Fruit fly (Drosophila melanogaster) whole organism, embryonic: Measurements from ENCODE around the gene CG14695.

Experiments
- Bgb ChIP-seq: fragments of 200-800 bp; sonication (Bioruptor generic); IDR thresholded peaks from 2 replicates; pipeline ENCODE4 v1.3.6; 2022; ENCODE audit warnings: missing biosample characterization, missing genetic modification characterization; ENCODE audit not compliant: partially characterized antibody
- Blimp-1 ChIP-seq: fragments of 200-800 bp; sonication (Bioruptor generic); optimal IDR thresholded peaks from 3 replicates; lab custom pipeline; 2018; ENCODE audit warnings: missing biosample characterization, missing genetic modification characterization, mild to moderate bottlenecking, moderate library complexity, missing genetic modification reagents
- BtbVII ChIP-seq: fragments of 200-800 bp; sonication (Bioruptor generic); optimal IDR thresholded peaks from 3 replicates; lab custom pipeline; 2017; ENCODE audit warnings: missing biosample characterization, mild to moderate bottlenecking, missing genetic modification characterization
- CG10654 ChIP-seq: fragments of 200-800 bp; sonication (Bioruptor generic); optimal IDR thresholded peaks from 2 replicates; lab custom pipeline; 2016; ENCODE audit warnings: missing biosample characterization, missing genetic modification characterization
- CG12942 ChIP-seq: fragments of 200-800 bp; sonication (Bioruptor generic); optimal IDR thresholded peaks from 3 replicates; lab custom pipeline; 2016; ENCODE audit warnings: missing biosample characterization, missing genetic modification characterization
- CG13424 ChIP-seq: fragments of 200-800 bp; sonication (Bioruptor generic); optimal IDR thresholded peaks from 2 replicates; lab custom pipeline; 2019; ENCODE audit warnings: missing biosample characterization, mild to moderate bottlenecking, missing genetic modification characterization, moderate library complexity
- CG13775 ChIP-seq: fragments of 200-800 bp; sonication (Bioruptor generic); optimal IDR thresholded peaks from 3 replicates; lab custom pipeline; 2017; ENCODE audit warnings: missing biosample characterization, mild to moderate bottlenecking, missing genetic modification characterization
- CG14965 ChIP-seq: fragments of 200-800 bp; sonication (Bioruptor generic); optimal IDR thresholded peaks from 2 replicates; lab custom pipeline; 2016; ENCODE audit warnings: missing biosample characterization, missing genetic modification characterization, borderline replicate concordance
- CG15073 ChIP-seq: fragments of 200-800 bp; sonication (Bioruptor generic); optimal IDR thresholded peaks from 2 replicates; lab custom pipeline; 2016; ENCODE audit warnings: missing biosample characterization, missing genetic modification characterization
- CG15514 ChIP-seq: fragments of 200-800 bp; sonication (Bioruptor generic); optimal IDR thresholded peaks from 3 replicates; lab custom pipeline; 2017; ENCODE audit warnings: missing biosample characterization, missing genetic modification characterization, mild to moderate bottlenecking, moderate library complexity, missing genetic modification reagents
- CG17361 ChIP-seq: fragments of 200-800 bp; sonication (Bioruptor generic); IDR thresholded peaks from 3 replicates; pipeline ENCODE4 v1.3.6; 2022; ENCODE audit warnings: missing biosample characterization, missing genetic modification characterization
- CG1832 ChIP-seq: fragments of 200-800 bp; sonication (Bioruptor generic); optimal IDR thresholded peaks from 2 replicates; lab custom pipeline; 2017; ENCODE audit warnings: missing biosample characterization, mild to moderate bottlenecking, missing genetic modification characterization, inconsistent platforms
- CG3281 ChIP-seq: fragments of 200-800 bp; sonication (Bioruptor generic); optimal IDR thresholded peaks from 3 replicates; lab custom pipeline; 2017; ENCODE audit warnings: missing biosample characterization, mild to moderate bottlenecking, missing genetic modification characterization
- CG33213 ChIP-seq: fragments of 200-800 bp; sonication (Bioruptor generic); optimal IDR thresholded peaks from 3 replicates; lab custom pipeline; 2016; ENCODE audit warnings: missing biosample characterization, missing genetic modification characterization
- CG4282 ChIP-seq: fragments of 200-800 bp; sonication (Bioruptor generic); optimal IDR thresholded peaks from 2 replicates; lab custom pipeline; 2016; ENCODE audit warnings: missing biosample characterization, missing genetic modification characterization
- CG4424 ChIP-seq: fragments of 200-800 bp; sonication (Bioruptor generic); optimal IDR thresholded peaks from 3 replicates; lab custom pipeline; 2016; ENCODE audit warnings: missing biosample characterization, missing genetic modification characterization
- CG6654 ChIP-seq: fragments of 200-800 bp; sonication (Bioruptor generic); optimal IDR thresholded peaks from 2 replicates; lab custom pipeline; 2017; ENCODE audit warnings: missing biosample characterization, mild to moderate bottlenecking, missing genetic modification characterization
- CG7786 ChIP-seq: fragments of 200-800 bp; sonication (Bioruptor generic); optimal IDR thresholded peaks from 2 replicates; lab custom pipeline; 2016; ENCODE audit warnings: missing biosample characterization, missing genetic modification characterization
- CG7839 ChIP-seq: fragments of 200-800 bp; sonication (Bioruptor generic); optimal IDR thresholded peaks from 3 replicates; lab custom pipeline; 2018; ENCODE audit warnings: missing biosample characterization, mild to moderate bottlenecking, missing genetic modification characterization, moderate library complexity
- CG8089 ChIP-seq: fragments of 200-800 bp; sonication (Bioruptor generic); optimal IDR thresholded peaks from 3 replicates; lab custom pipeline; 2016; ENCODE audit warnings: missing biosample characterization, missing genetic modification characterization
- CG9817 ChIP-seq: fragments of 200-800 bp; sonication (Bioruptor generic); optimal IDR thresholded peaks from 2 replicates; lab custom pipeline; 2018; ENCODE audit warnings: missing biosample characterization, mild to moderate bottlenecking, missing genetic modification characterization, moderate library complexity
- CTCF ChIP-seq: fragments of 200-800 bp; sonication (Bioruptor generic); optimal IDR thresholded peaks from 2 replicates; lab custom pipeline; 2017; ENCODE audit warnings: missing biosample characterization, mild to moderate bottlenecking, missing genetic modification characterization, moderate library complexity
- D19B ChIP-seq: fragments of 200-800 bp; sonication (Bioruptor generic); optimal IDR thresholded peaks from 2 replicates; lab custom pipeline; 2017; ENCODE audit warnings: missing biosample characterization, mild to moderate bottlenecking, missing genetic modification characterization
- Dek ChIP-seq: fragments of 200-800 bp; sonication (Bioruptor generic); optimal IDR thresholded peaks from 3 replicates; lab custom pipeline; 2019; ENCODE audit warnings: missing biosample characterization, mild to moderate bottlenecking, missing genetic modification characterization, moderate library complexity
- Fer1 ChIP-seq: fragments of 200-800 bp; sonication (Bioruptor generic); optimal IDR thresholded peaks from 2 replicates; lab custom pipeline; 2017; ENCODE audit warnings: missing biosample characterization, mild to moderate bottlenecking, missing genetic modification characterization
- Hmx ChIP-seq: fragments of 200-800 bp; sonication (Bioruptor generic); optimal IDR thresholded peaks from 2 replicates; lab custom pipeline; 2016; ENCODE audit warnings: missing biosample characterization, missing genetic modification characterization
- Lhr ChIP-seq: fragments of 200-800 bp; sonication (Bioruptor generic); optimal IDR thresholded peaks from 3 replicates; lab custom pipeline; 2017; ENCODE audit warnings: mild to moderate bottlenecking, missing biosample characterization, missing genetic modification reagents, missing genetic modification characterization
- Meics ChIP-seq: fragments of 200-800 bp; sonication (Bioruptor generic); optimal IDR thresholded peaks from 2 replicates; lab custom pipeline; 2017; ENCODE audit warnings: missing biosample characterization, mild to moderate bottlenecking, missing genetic modification characterization
- NC2α ChIP-seq: fragments of 200-800 bp; sonication (Bioruptor generic); optimal IDR thresholded peaks from 2 replicates; lab custom pipeline; 2016; ENCODE audit warnings: missing biosample characterization, missing genetic modification characterization
- Opbp ChIP-seq: fragments of 200-800 bp; sonication (Bioruptor generic); IDR thresholded peaks from 3 replicates; pipeline ENCODE4 v1.3.6; 2022; ENCODE audit warnings: missing biosample characterization, missing genetic modification characterization; ENCODE audit not compliant: partially characterized antibody
- Ravus ChIP-seq: fragments of 200-800 bp; sonication (Bioruptor generic); IDR thresholded peaks from 2 replicates; pipeline ENCODE4 v1.3.6; 2022; ENCODE audit warnings: missing biosample characterization, missing genetic modification characterization
- Six4 ChIP-seq: fragments of 200-800 bp; sonication (Bioruptor generic); optimal IDR thresholded peaks from 2 replicates; lab custom pipeline; 2016; ENCODE audit warnings: missing biosample characterization, missing genetic modification characterization
- Vsx1 ChIP-seq: fragments of 200-800 bp; sonication (Bioruptor generic); optimal IDR thresholded peaks from 2 replicates; lab custom pipeline; 2017; ENCODE audit warnings: missing biosample characterization, mild to moderate bottlenecking, missing genetic modification characterization, missing genetic modification reagents
- ara ChIP-seq: fragments of 200-800 bp; sonication (Bioruptor generic); IDR thresholded peaks from 2 replicates; pipeline ENCODE4 v1.3.6; 2022; ENCODE audit warnings: missing biosample characterization, missing genetic modification characterization
- br ChIP-seq: fragments of >200 bp; optimal IDR thresholded peaks from 2 replicates; lab custom pipeline; 2017
- fd102C ChIP-seq: fragments of 200-800 bp; sonication (Bioruptor generic); optimal IDR thresholded peaks from 2 replicates; lab custom pipeline; 2018; ENCODE audit warnings: missing biosample characterization, mild to moderate bottlenecking, missing genetic modification characterization, moderate library complexity
- fd3F ChIP-seq: fragments of 200-800 bp; sonication (Bioruptor generic); optimal IDR thresholded peaks from 2 replicates; lab custom pipeline; 2018; ENCODE audit warnings: missing biosample characterization, mild to moderate bottlenecking, missing genetic modification characterization, moderate library complexity
- ftz-f1 ChIP-seq: fragments of 200-800 bp; sonication (Bioruptor generic); optimal IDR thresholded peaks from 2 replicates; lab custom pipeline; 2016; ENCODE audit warnings: missing biosample characterization, missing genetic modification characterization
- gro ChIP-seq: fragments of 200-800 bp; sonication (Bioruptor generic); optimal IDR thresholded peaks from 2 replicates; lab custom pipeline; 2016; ENCODE audit warnings: missing biosample characterization, missing genetic modification characterization
- hbn ChIP-seq: fragments of 200-800 bp; sonication (Bioruptor generic); IDR thresholded peaks from 2 replicates; pipeline ENCODE4 v1.3.6; 2022; ENCODE audit warnings: missing biosample characterization, missing genetic modification characterization; ENCODE audit not compliant: partially characterized antibody
- jumu ChIP-seq: fragments of 200-800 bp; sonication (Bioruptor generic); optimal IDR thresholded peaks from 3 replicates; lab custom pipeline; 2016; ENCODE audit warnings: missing biosample characterization, missing genetic modification characterization
- kni ChIP-seq: fragments of 200-800 bp; sonication (Bioruptor generic); optimal IDR thresholded peaks from 3 replicates; lab custom pipeline; 2017; ENCODE audit warnings: mild to moderate bottlenecking, missing biosample characterization, missing genetic modification reagents, missing genetic modification characterization
- lab ChIP-seq: fragments of 200-800 bp; sonication (Bioruptor generic); optimal IDR thresholded peaks from 3 replicates; lab custom pipeline; 2017; ENCODE audit warnings: missing biosample characterization, missing genetic modification characterization, mild to moderate bottlenecking, moderate library complexity, missing genetic modification reagents
- pho ChIP-seq: fragments of 200-800 bp; sonication (Bioruptor generic); optimal IDR thresholded peaks from 2 replicates; lab custom pipeline; 2016; ENCODE audit warnings: missing biosample characterization, missing genetic modification characterization
- row ChIP-seq: fragments of 200-800 bp; sonication (Bioruptor generic); IDR thresholded peaks from 3 replicates; pipeline ENCODE4 v1.3.6; 2022; ENCODE audit warnings: missing biosample characterization, missing genetic modification characterization
- sima ChIP-seq: fragments of 200-800 bp; sonication (Bioruptor generic); optimal IDR thresholded peaks from 2 replicates; lab custom pipeline; 2016; ENCODE audit warnings: missing biosample characterization, missing genetic modification characterization
- sna ChIP-seq: fragments of 200-800 bp; sonication (Bioruptor generic); IDR thresholded peaks from 2 replicates; pipeline ENCODE4 v1.3.6; 2022; ENCODE audit warnings: missing biosample characterization, missing genetic modification characterization; ENCODE audit not compliant: partially characterized antibody
- ssp ChIP-seq: fragments of 200-800 bp; sonication (Bioruptor generic); IDR thresholded peaks from 2 replicates; pipeline ENCODE4 v1.3.6; 2022; ENCODE audit warnings: missing biosample characterization, missing genetic modification characterization
- tin ChIP-seq: fragments of 200-800 bp; sonication (Bioruptor generic); optimal IDR thresholded peaks from 3 replicates; lab custom pipeline; 2016; ENCODE audit warnings: missing biosample characterization, missing genetic modification characterization

The CG14695 gene

dm6 chr3R:10875515-10876434 lies 3.3 kb downstream of the CG14695 start, which contains the start of gene Sodh2 (continued):
- TF ChIP-seq CG17361 (GFP tag; lab: Robert Waterston, UW) (peak; percentile 88), Bgb (GFP tag; lab: Robert Waterston, UW) (no peak), CG33213 (peak; percentile 53), CG8089 (GFP tag; lab: Kevin White, UChicago) (peak; percentile 29), Dek (peak; percentile 79), CG10654 (GFP tag; lab: Kevin White, UChicago) (peak; percentile 47), Six4 (GFP tag; lab: Kevin White, UChicago) (peak; percentile 34), CG14965 (no peak), Opbp (GFP tag; lab: Robert Waterston, UW) (no peak), Blimp-1 (GFP tag; lab: Kevin White, UChicago) (peak; percentile 75), CG9817 (tag; lab: Kevin White, UChicago) (peak; percentile 79), CG15073 (GFP tag; lab: Kevin White, UChicago) (peak; percentile 47), Ravus (GFP tag; lab: Robert Waterston, UW) (no peak), tin (GFP tag; lab: Kevin White, UChicago) (peak; percentile 35), CG4424 (peak; percentile 52), Vsx1 (GFP tag; lab: Kevin White, UChicago) (peak; percentile 72), pho (GFP tag; lab: Kevin White, UChicago) (peak; percentile 59), CG7839 (peak; percentile 77), Hmx (GFP tag; lab: Kevin White, UChicago) (no peak), sima (peak; percentile 17), CG3281 (GFP tag; lab: Kevin White, UChicago) (peak; percentile 90), fd3F (GFP tag; lab: Kevin White, UChicago) (peak; percentile 48), hbn (GFP tag; lab: Robert Waterston, UW) (no peak), CG6654 (peak; percentile 10), jumu (GFP tag; lab: Kevin White, UChicago) (peak; percentile 27), BtbVII (GFP tag; lab: Kevin White, UChicago) (peak; percentile 93), Lhr (GFP tag; lab: Kevin White, UChicago) (no peak), Meics (GFP tag; lab: Kevin White, UChicago) (peak; percentile 89), br (lab: Kevin White, UChicago) (no peak), ara (GFP tag; lab: Robert Waterston, UW) (peak; percentile 66), CG13775 (peak; percentile 63), row (GFP tag; lab: Robert Waterston, UW) (peak; percentile 80), CG15514 (GFP tag; lab: Kevin White, UChicago) (peak; percentile 85), kni (GFP tag; lab: Kevin White, UChicago) (peak; percentile 18), CG12942 (peak; percentile 32), D19B (GFP tag; lab: Kevin White, UChicago) (peak; percentile 59), CG4282 (GFP tag; lab: Kevin White, UChicago) (peak; percentile 20), ftz-f1 (no peak), gro (GFP tag; lab: Kevin White, UChicago) (peak; percentile 55), Fer1 (peak; percentile 92), lab (peak; percentile 95), ssp (GFP tag; lab: Robert Waterston, UW) (0 out of 2 replicates have a peak, but pooled peaks have one; percentile 13), CG7786 (GFP tag; lab: Kevin White, UChicago) (peak; percentile 67), CTCF (GFP tag; lab: Kevin White, UChicago) (peak; percentile 27), fd102C (GFP tag; lab: Kevin White, UChicago) (no peak), CG1832 (GFP tag; lab: Kevin White, UChicago) (no peak), CG13424 (tag; lab: Kevin White, UChicago) (peak; percentile 76), NC2α (GFP tag; lab: Kevin White, UChicago) (peak; percentile 51), sna (GFP tag; lab: Robert Waterston, UW) (no peak)
